Fruit fly (Drosophila melanogaster) whole organism, prepupa: Measurements from ENCODE around the gene CG42816.

Source experiments
- CG11294 ChIP-seq: fragments of 200-800 bp; sonication (Bioruptor generic); IDR thresholded peaks from 2 replicates; pipeline ENCODE4 v1.3.6; 2022; ENCODE audit warnings: missing biosample characterization, missing genetic modification characterization
- CG11762 ChIP-seq: fragments of 200-800 bp; sonication (Bioruptor generic); optimal IDR thresholded peaks from 3 replicates; lab custom pipeline; 2016; ENCODE audit warnings: missing biosample characterization, missing genetic modification characterization; ENCODE audit not compliant: insufficient read depth
- CG16779 ChIP-seq: fragments of 200-800 bp; sonication (Bioruptor generic); optimal IDR thresholded peaks from 3 replicates; lab custom pipeline; 2017; ENCODE audit warnings: missing biosample characterization, mild to moderate bottlenecking, missing genetic modification characterization
- CG3032 ChIP-seq: fragments of 200-800 bp; optimal IDR thresholded peaks from 2 replicates; lab custom pipeline; 2019; ENCODE audit warnings: missing biosample characterization, mild to moderate bottlenecking, missing genetic modification characterization, moderate library complexity
- CG6163 ChIP-seq: fragments of 200-800 bp; sonication (Bioruptor generic); IDR thresholded peaks from 3 replicates; pipeline ENCODE4 v1.3.6; 2022; ENCODE audit warnings: missing biosample characterization, missing genetic modification characterization
- CG6808 ChIP-seq: fragments of 200-800 bp; sonication (Bioruptor generic); optimal IDR thresholded peaks from 3 replicates; lab custom pipeline; 2017; ENCODE audit warnings: missing biosample characterization, missing genetic modification characterization, mild to moderate bottlenecking, moderate library complexity, missing genetic modification reagents
- CG7368 ChIP-seq: fragments of 200-800 bp; sonication (Bioruptor generic); optimal IDR thresholded peaks from 3 replicates; lab custom pipeline; 2016; ENCODE audit warnings: missing biosample characterization, missing genetic modification characterization
- CG8119 ChIP-seq: fragments of 200-800 bp; sonication (Bioruptor generic); IDR thresholded peaks from 3 replicates; pipeline ENCODE4 v1.3.6; 2022; ENCODE audit warnings: missing biosample characterization, missing genetic modification characterization
- Ets21C ChIP-seq: fragments of 200-800 bp; sonication (Bioruptor generic); optimal IDR thresholded peaks from 3 replicates; lab custom pipeline; 2016; ENCODE audit warnings: missing biosample characterization, missing genetic modification characterization
- OdsH ChIP-seq: fragments of 200-800 bp; sonication (Bioruptor generic); optimal IDR thresholded peaks from 3 replicates; lab custom pipeline; 2016; ENCODE audit warnings: missing biosample characterization, missing genetic modification characterization
- Sox102F ChIP-seq: fragments of 200-800 bp; sonication (Bioruptor generic); optimal IDR thresholded peaks from 2 replicates; lab custom pipeline; 2016; ENCODE audit warnings: missing biosample characterization, mild to moderate bottlenecking, missing genetic modification characterization
- Sox15 ChIP-seq: fragments of 200-800 bp; sonication (Bioruptor generic); optimal IDR thresholded peaks from 3 replicates; lab custom pipeline; 2016; ENCODE audit warnings: missing biosample characterization, missing genetic modification characterization
- achi ChIP-seq: fragments of 200-800 bp; sonication (Bioruptor generic); optimal IDR thresholded peaks from 3 replicates; lab custom pipeline; 2016; ENCODE audit warnings: missing biosample characterization, missing genetic modification characterization
- topi ChIP-seq: fragments of 200-800 bp; sonication (Bioruptor generic); optimal IDR thresholded peaks from 3 replicates; lab custom pipeline; 2016; ENCODE audit warnings: missing biosample characterization, missing genetic modification characterization

- TF ChIP-seq Sox102F: no peak
- TF ChIP-seq CG11294 (GFP tag; lab: Robert Waterston, UW): no peak
- TF ChIP-seq CG16779 (tag; lab: Kevin White, UChicago): no peak
- no peak for TF ChIP-seq Sox15 (GFP tag; lab: Kevin White, UChicago)
- no peak for TF ChIP-seq achi (GFP tag; lab: Kevin White, UChicago)
- TF ChIP-seq CG11762: no peak
- TF ChIP-seq CG6163 (GFP tag; lab: Robert Waterston, UW): no peak
- no peak for TF ChIP-seq CG7368
- TF ChIP-seq CG8119: no peak
- TF ChIP-seq CG6808 (GFP tag; lab: Kevin White, UChicago): no peak
- no peak for TF ChIP-seq Ets21C (GFP tag; lab: Kevin White, UChicago)
- TF ChIP-seq CG3032: no peak
- no peak for TF ChIP-seq topi (GFP tag; lab: Kevin White, UChicago)
- TF ChIP-seq OdsH (GFP tag; lab: Kevin White, UChicago): no peak
Observed at dm6 chr3L:17791495-17791894, 5.9 kb downstream of the CG42816 start.
